ENCODE assay signal across 5 fruit fly cellular contexts in the genomic region with DNA sequence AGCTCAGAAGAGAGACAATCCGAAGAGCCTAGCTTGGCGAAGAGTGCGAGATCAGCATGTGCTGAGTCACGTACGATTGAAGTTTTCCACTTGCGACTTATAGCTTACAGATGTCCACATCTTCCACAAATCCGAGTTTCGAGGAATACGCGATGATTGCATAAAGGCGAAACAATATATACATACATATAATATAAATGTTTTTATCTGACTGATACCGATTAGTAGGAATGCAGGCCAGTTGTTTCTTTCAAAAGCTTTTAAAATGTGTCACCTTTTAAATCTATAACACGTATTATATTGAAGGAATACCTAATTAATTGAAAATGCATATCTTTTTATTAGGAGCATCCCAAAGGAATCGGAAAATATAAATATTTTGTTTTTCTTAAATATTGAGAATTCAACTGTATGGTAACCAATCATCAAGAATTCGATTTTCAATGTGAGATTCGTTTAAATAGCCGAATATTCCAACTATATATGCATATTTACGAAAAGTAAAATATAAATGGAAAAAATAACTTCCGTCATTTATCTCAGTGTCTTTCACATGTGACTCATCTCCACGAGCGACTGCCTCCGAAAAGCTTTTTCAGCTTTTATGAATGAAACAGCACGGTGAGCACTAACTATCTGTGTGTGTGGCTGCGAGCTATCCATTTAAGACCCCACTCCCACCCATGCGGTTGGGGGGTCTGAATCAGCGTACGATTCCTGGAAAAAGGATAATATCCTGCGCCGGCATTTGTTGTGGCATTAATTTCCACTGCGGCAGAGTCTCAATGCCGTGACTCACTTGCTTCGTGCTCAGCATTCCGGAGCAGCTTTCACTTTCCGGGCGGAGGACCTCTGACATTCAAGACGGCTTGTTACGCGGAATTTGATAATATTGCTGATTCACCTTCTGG.
TF ChIP-seq lines count a peak whose summit lies in the region.

No protein-coding gene starts in this region.

TF ChIP-seq in whole organism, adult, 20 proteins besides CTCF, POLR2A, EP300 and RAD21 (continued from another document):
- TF ChIP-seq Mnt (GFP tag; optimal IDR thresholded peaks at IDR 0.05; lab: Kevin White, UChicago) (peak; percentile 19), Crg-1 (GFP tag; optimal IDR thresholded peaks at IDR 0.05; lab: Kevin White, UChicago) (peak; percentile 55), CG1620 (GFP tag; optimal IDR thresholded peaks at IDR 0.05; lab: Kevin White, UChicago) (no peak), kay (GFP tag; lab: Kevin White, UChicago; ENCODE audit: borderline replicate concordance) (peak; percentile 99)

TF ChIP-seq in whole organism, embryonic, 481 proteins besides CTCF, POLR2A, EP300 and RAD21 (continued from another document and continues in another):
- TF ChIP-seq eyg (GFP tag; optimal IDR thresholded peaks at IDR 0.05; lab: Kevin White, UChicago) (peak; percentile 32), CG3995 (GFP tag; optimal IDR thresholded peaks at IDR 0.05; lab: Kevin White, UChicago) (peak; percentile 14), CG12942 (GFP tag; optimal IDR thresholded peaks at IDR 0.05; lab: Kevin White, UChicago) (peak; percentile 7), scrt (GFP tag; optimal IDR thresholded peaks at IDR 0.05; lab: Kevin White, UChicago) (peak; percentile 52), sd (tag; optimal IDR thresholded peaks at IDR 0.05; lab: Kevin White, UChicago) (peak; percentile 53), CG18011 (GFP tag; optimal IDR thresholded peaks at IDR 0.05; lab: Kevin White, UChicago) (peak; percentile 51), nau (GFP tag; optimal IDR thresholded peaks at IDR 0.05; lab: Kevin White, UChicago) (peak; percentile 60), CG6175 (GFP tag; IDR thresholded peaks at IDR 0.05; lab: Robert Waterston, UW) (0 out of 3 replicates have a peak, but pooled peaks have one; percentile 48), CG6854 (GFP tag; optimal IDR thresholded peaks at IDR 0.05; lab: Kevin White, UChicago) (peak; percentile 63), CG17328 (GFP tag; IDR thresholded peaks at IDR 0.05; lab: Robert Waterston, UW) (no peak), CG10654 (GFP tag; optimal IDR thresholded peaks at IDR 0.05; lab: Kevin White, UChicago) (peak; percentile 32), CG11504 (tag; optimal IDR thresholded peaks at IDR 0.05; lab: Kevin White, UChicago) (peak; percentile 80), ab (GFP tag; optimal IDR thresholded peaks at IDR 0.05; lab: Kevin White, UChicago) (no peak), CG15269 (tag; optimal IDR thresholded peaks at IDR 0.05; lab: Kevin White, UChicago) (peak; percentile 75), sob (GFP tag; IDR thresholded peaks at IDR 0.05; lab: Robert Waterston, UW) (peak; percentile 50; the same call in 1 of the 2 replicates), Ravus (GFP tag; IDR thresholded peaks at IDR 0.05; lab: Robert Waterston, UW) (no peak), CG15011 (GFP tag; optimal IDR thresholded peaks at IDR 0.05; lab: Kevin White, UChicago) (peak; percentile 49), Max (GFP tag; optimal IDR thresholded peaks at IDR 0.05; lab: Kevin White, UChicago) (peak; percentile 33), CG6813 (GFP tag; optimal IDR thresholded peaks at IDR 0.05; lab: Kevin White, UChicago) (peak; percentile 24), ewg (GFP tag; optimal IDR thresholded peaks at IDR 0.05; lab: Kevin White, UChicago) (peak; percentile 28), run (tag; optimal IDR thresholded peaks at IDR 0.05; lab: Kevin White, UChicago) (peak; percentile 49), nom (GFP tag; optimal IDR thresholded peaks at IDR 0.05; lab: Kevin White, UChicago) (peak; percentile 33), btn (GFP tag; optimal IDR thresholded peaks at IDR 0.05; lab: Kevin White, UChicago) (no peak), CG8388 (GFP tag; optimal IDR thresholded peaks at IDR 0.05; lab: Kevin White, UChicago) (peak; percentile 64), da (GFP tag; optimal IDR thresholded peaks at IDR 0.05; lab: Kevin White, UChicago) (no peak), sna (GFP tag; IDR thresholded peaks at IDR 0.05; lab: Robert Waterston, UW; ENCODE audit: partially characterized antibody) (no peak), hkb (optimal IDR thresholded peaks at IDR 0.05; lab: Kevin White, UChicago) (no peak), hkb (GFP tag; IDR thresholded peaks at IDR 0.05; lab: Robert Waterston, UW) (peak; percentile 81)

TF ChIP-seq in whole organism, prepupa, 60 proteins besides CTCF, POLR2A, EP300 and RAD21 (continued from another document and continues in another):
- TF ChIP-seq Eip78C (GFP tag; lab: Kevin White, UChicago), result peak; percentile 96
- peak; percentile 10 for TF ChIP-seq fkh (GFP tag; optimal IDR thresholded peaks at IDR 0.05; lab: Kevin White, UChicago)
- TF ChIP-seq acj6 (GFP tag; optimal IDR thresholded peaks at IDR 0.05; lab: Kevin White, UChicago), result peak; percentile 78
- peak; percentile 86 for TF ChIP-seq esn (GFP tag; optimal IDR thresholded peaks at IDR 0.05; lab: Kevin White, UChicago)
- peak; percentile 58 for TF ChIP-seq fd59A (GFP tag; optimal IDR thresholded peaks at IDR 0.05; lab: Kevin White, UChicago)
- TF ChIP-seq Sox102F (GFP tag; optimal IDR thresholded peaks at IDR 0.05; lab: Kevin White, UChicago), result peak; percentile 67
- TF ChIP-seq pdm3 (GFP tag; optimal IDR thresholded peaks at IDR 0.05; lab: Kevin White, UChicago), result peak; percentile 78
- peak; percentile 35 for TF ChIP-seq CG1621 (tag; optimal IDR thresholded peaks at IDR 0.05; lab: Kevin White, UChicago)
- TF ChIP-seq Met (GFP tag; optimal IDR thresholded peaks at IDR 0.05; lab: Kevin White, UChicago), result peak; percentile 81
- TF ChIP-seq Sox14 (GFP tag; optimal IDR thresholded peaks at IDR 0.05; lab: Kevin White, UChicago), result peak; percentile 76
- peak; percentile 78 for TF ChIP-seq CG3919 (GFP tag; optimal IDR thresholded peaks at IDR 0.05; lab: Kevin White, UChicago)
- TF ChIP-seq CG31627 (GFP tag; optimal IDR thresholded peaks at IDR 0.05; lab: Kevin White, UChicago), result peak; percentile 70
- TF ChIP-seq CG10631 (GFP tag; optimal IDR thresholded peaks at IDR 0.05; lab: Kevin White, UChicago), result peak; percentile 71
- no peak for TF ChIP-seq CG9139 (GFP tag; optimal IDR thresholded peaks at IDR 0.05; lab: Kevin White, UChicago)
- peak; percentile 83 for TF ChIP-seq OdsH (GFP tag; optimal IDR thresholded peaks at IDR 0.05; lab: Kevin White, UChicago)
- TF ChIP-seq Gug (GFP tag; IDR thresholded peaks at IDR 0.05; lab: Robert Waterston, UW), result no peak
- TF ChIP-seq CG8119 (GFP tag; IDR thresholded peaks at IDR 0.05; lab: Robert Waterston, UW), result peak; percentile 63; the same call in 2 of the 3 replicates
- peak; percentile 74 for TF ChIP-seq lz (GFP tag; optimal IDR thresholded peaks at IDR 0.05; lab: Kevin White, UChicago)
- TF ChIP-seq CG4318 (GFP tag; optimal IDR thresholded peaks at IDR 0.05; lab: Kevin White, UChicago), result peak; percentile 47
- peak; percentile 61 for TF ChIP-seq CG6808 (GFP tag; optimal IDR thresholded peaks at IDR 0.05; lab: Kevin White, UChicago)
- peak; percentile 53 for TF ChIP-seq Sox15 (GFP tag; optimal IDR thresholded peaks at IDR 0.05; lab: Kevin White, UChicago)
- peak; percentile 65 for TF ChIP-seq CG7368 (GFP tag; optimal IDR thresholded peaks at IDR 0.05; lab: Kevin White, UChicago)
- TF ChIP-seq achi (GFP tag; optimal IDR thresholded peaks at IDR 0.05; lab: Kevin White, UChicago), result peak; percentile 72
- peak; percentile 82 for TF ChIP-seq Smox (GFP tag; optimal IDR thresholded peaks at IDR 0.05; lab: Kevin White, UChicago)
- peak; percentile 78 for TF ChIP-seq Eip75B (GFP tag; optimal IDR thresholded peaks at IDR 0.05; lab: Kevin White, UChicago)
- TF ChIP-seq CG3032 (tag; optimal IDR thresholded peaks at IDR 0.05; lab: Kevin White, UChicago), result peak; percentile 63
- TF ChIP-seq ss (GFP tag; optimal IDR thresholded peaks at IDR 0.05; lab: Kevin White, UChicago), result peak; percentile 3 to 58
- TF ChIP-seq Ets21C (GFP tag; optimal IDR thresholded peaks at IDR 0.05; lab: Kevin White, UChicago), result peak; percentile 59
- TF ChIP-seq CG6163 (GFP tag; IDR thresholded peaks at IDR 0.05; lab: Robert Waterston, UW), result no peak; the same call in 2 of the 3 replicates
- TF ChIP-seq CG6276 (GFP tag; optimal IDR thresholded peaks at IDR 0.05; lab: Kevin White, UChicago), result peak; percentile 69

TF ChIP-seq in whole organism, pupa, 21 proteins besides CTCF, POLR2A, EP300 and RAD21 (continued from another document):
- TF ChIP-seq Pif1A (GFP tag; optimal IDR thresholded peaks at IDR 0.05; lab: Kevin White, UChicago), result peak; percentile 59
- TF ChIP-seq EcR (GFP tag; optimal IDR thresholded peaks at IDR 0.05; lab: Kevin White, UChicago), result no peak
- no peak for TF ChIP-seq rn (GFP tag; IDR thresholded peaks at IDR 0.05; lab: Robert Waterston, UW)

TF ChIP-seq in whole organism, wandering third instar larva, 38 proteins besides CTCF, POLR2A, EP300 and RAD21 (continued from another document):
- TF ChIP-seq dmrt93B (GFP tag; optimal IDR thresholded peaks at IDR 0.05; lab: Kevin White, UChicago) (peak; percentile 20), brk (GFP tag; optimal IDR thresholded peaks at IDR 0.05; lab: Kevin White, UChicago) (peak; percentile 3), CG32264 (GFP tag; optimal IDR thresholded peaks at IDR 0.05; lab: Kevin White, UChicago) (peak; percentile 27), rgr (GFP tag; optimal IDR thresholded peaks at IDR 0.05; lab: Kevin White, UChicago) (peak; percentile 86), ey (GFP tag; optimal IDR thresholded peaks at IDR 0.05; lab: Kevin White, UChicago) (peak; percentile 77), Sp1 (GFP tag; optimal IDR thresholded peaks at IDR 0.05; lab: Kevin White, UChicago) (peak; percentile 75), foxo (GFP tag; optimal IDR thresholded peaks at IDR 0.05; lab: Kevin White, UChicago) (peak in 1 of 2 experiments; percentile 83), sv (GFP tag; optimal IDR thresholded peaks at IDR 0.05; lab: Kevin White, UChicago) (peak; percentile 7), Hnf4 (GFP tag; optimal IDR thresholded peaks at IDR 0.05; lab: Kevin White, UChicago) (peak; percentile 73)
